Fruit fly (Drosophila melanogaster) ovary, adult (tissue): ENCODE results near the gene Pif1B.

ENCODE experiments used
- CG17801 ChIP-seq: fragments of 200-800 bp; optimal IDR thresholded peaks from 2 replicates; lab custom pipeline; 2019; ENCODE audit warnings: missing biosample characterization, mild to moderate bottlenecking, missing genetic modification characterization, moderate library complexity; ENCODE audit not compliant: partially characterized antibody

Gene Pif1B

DNA sequence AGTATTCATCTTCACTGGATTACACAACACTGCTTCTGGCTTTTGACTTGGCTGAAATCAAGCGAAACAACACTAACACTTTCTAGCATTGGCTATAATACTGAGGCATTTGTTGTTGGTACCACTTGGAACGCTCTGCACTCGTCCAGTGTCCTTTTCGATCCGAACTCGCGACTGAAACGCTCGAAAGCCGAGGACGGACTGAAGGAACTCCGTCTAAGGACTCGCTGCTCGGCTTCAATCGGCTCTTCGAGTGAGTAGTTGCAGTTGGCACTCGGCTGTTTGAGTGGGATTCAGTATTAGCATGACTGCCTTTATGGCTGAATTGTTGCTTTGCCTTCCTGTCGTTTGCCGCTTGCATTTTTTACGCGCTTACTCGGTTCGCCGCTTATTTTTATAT lies 33.0 kb downstream of the Pif1B start, which contains the start of the genes CG34135 and CG11768:
Gene CG34135, minus strand, starts transcription at position 194 of the 400 bp plus-strand sequence.
Gene CG11768, minus strand, starts transcription at position 203 of the 400 bp plus-strand sequence.
- no peak for TF ChIP-seq CG17801 (GFP tag; lab: Kevin White, UChicago)

DNA sequence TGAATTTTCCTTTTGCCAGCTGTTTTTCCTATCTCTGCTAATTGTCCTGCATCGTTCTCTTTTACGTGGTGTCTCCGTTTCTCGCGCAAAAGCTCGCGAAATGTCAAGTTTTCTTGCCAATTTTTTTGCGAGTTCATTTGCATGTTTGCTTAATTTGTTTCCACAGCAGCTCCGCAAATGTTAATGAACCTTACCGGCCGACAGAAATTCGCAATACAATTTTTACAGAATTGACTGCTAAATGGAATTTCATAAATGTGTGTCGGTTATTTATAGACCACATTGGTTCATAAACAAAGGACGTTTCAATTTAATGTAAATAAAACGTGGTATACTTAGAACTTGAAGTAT lies 52.2 kb downstream of the Pif1B start:
- TF ChIP-seq CG17801 (GFP tag; lab: Kevin White, UChicago) = no peak

DNA sequence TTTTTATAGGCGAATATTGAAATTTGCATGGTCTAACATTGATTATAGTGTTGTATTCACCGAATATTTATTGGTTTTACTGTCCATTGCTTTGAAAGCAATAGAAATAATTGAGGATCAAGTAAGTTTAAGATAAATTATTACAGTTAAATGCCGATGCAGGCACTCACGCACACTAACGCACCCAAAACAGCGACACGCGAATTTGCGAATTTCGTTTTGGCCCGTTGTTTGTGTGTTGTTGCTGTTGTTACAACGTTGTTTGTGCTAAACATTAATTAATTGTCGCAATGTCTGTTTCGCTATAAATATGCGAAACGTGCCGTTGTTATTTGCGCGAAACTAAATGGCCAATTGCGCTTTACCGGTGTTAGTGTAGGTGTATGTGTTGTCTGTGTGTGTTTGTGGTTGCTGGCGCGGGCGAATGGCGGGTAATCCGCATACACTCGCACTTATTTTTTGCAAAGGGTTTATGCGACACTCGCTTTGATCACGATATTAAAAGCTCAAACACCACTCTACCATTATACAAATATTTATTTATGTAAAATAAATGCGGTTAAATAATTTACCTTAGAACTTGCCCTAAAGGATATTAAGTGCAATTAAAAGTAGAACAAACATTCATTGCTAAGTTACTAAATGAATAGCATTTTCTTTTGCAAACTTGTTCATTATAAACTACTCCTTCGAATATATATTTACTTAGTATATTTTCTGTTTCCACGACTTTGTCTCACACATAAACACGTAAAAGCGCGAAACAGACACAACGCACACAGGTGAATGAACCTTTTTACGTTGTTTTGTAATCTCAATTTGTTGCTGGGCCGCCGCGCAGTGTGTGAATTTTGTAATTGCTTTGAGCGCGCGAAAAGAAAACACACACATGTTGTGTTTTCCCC lies 52.9 kb downstream of the Pif1B start:
- TF ChIP-seq CG17801 (GFP tag; lab: Kevin White, UChicago) = peak; percentile 91

DNA sequence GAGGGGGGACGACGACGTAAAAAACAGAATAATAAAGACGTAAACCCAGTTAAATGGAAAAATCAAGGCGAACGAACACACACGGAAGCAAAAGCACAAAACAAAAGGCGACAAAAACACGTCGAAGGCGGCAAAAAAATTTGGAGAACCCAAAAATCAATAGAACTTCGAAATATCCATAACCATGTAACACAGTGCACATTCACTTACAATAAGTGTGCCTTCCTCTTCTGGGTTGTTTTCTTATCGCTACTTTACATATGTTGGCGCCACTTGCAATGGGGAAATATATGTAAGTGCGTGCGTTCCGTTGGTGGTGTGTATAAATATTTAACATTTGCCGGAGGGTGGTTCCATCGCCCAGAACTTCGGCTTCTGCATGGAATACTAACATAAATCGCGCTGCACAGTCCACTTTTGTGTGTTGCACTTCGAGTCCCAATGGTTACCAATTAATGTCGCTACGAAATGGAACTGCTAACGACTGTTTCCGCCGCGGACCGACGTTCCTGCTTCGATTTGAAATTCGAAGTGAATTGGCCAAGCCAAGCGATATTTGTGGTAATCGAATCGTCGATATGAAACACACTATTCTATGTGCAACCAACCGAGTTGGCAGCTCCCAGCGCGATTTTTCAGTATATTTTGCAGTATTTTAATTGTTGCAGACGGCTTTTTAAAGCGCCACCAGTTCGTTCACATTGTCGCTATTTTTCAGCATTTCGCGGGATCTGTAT lies 53.7 kb downstream of the Pif1B start, which contains the start of the genes CG9801 and Nasp:
Gene CG9801, minus strand, starts transcription at position 542 of the 737 bp plus-strand sequence.
Gene Nasp, plus strand, starts transcription at position 665 of the 737 bp plus-strand sequence.
- no peak for TF ChIP-seq CG17801 (GFP tag; lab: Kevin White, UChicago)

DNA sequence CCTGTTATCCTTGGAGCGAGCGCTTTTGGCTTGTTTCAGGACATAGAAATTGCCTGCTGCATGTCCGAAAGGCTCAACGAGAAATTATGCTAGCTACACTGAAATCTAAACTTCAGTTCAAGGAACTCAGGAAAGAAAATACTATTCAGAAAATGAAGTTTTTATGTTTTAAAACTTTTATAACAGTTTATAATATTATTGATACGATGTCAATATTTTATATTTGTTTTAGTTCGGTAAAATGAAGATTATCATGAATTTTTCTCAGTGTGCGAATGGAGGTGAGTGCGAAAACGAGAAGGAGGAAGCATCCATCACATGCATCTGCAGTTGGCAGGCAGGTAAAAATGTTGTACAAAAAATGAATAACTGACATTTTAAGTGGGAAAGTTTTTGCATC lies 54.6 kb downstream of the Pif1B start:
- peak; percentile 78 for TF ChIP-seq CG17801 (GFP tag; lab: Kevin White, UChicago)

DNA sequence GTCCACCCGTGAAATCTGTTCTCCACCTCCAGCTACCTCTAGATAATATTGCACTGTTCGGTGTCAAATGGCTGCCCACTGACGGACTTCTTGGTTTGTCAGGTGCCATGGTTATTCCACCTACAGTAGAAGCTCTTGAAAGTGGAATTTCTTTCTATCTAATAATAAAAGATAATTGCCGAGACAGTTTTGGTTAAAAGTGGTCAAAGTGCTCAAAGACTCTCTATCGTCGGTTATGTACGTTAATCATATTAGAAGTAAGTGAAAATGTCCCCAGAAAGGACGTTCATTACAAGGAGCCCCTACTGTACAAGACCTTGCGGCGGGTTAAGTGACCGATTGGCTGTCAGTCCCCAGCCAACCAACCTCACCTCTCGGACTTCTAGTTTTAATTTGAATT lies 56.8 kb downstream of the Pif1B start:
- TF ChIP-seq CG17801 (GFP tag; lab: Kevin White, UChicago) = peak; percentile 38

DNA sequence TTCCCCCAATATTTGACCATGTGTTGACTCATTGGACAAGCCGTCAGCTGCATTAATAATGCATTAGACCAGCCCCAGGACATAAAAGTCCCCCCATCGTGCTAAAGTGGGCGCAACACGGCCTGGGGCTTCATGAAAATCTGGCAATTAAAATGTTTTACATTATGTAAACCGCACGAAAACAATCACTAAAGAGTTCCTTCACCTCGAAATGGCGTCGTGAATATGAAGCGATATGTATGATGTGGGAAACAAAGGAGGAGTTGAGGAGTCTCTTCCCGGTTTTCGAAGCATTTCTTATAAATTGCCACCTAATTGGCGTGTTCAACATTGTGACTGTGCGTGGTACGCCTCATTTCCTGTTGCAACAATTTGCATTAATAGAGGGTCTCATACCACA lies 58.3 kb downstream of the Pif1B start:
- no peak for TF ChIP-seq CG17801 (GFP tag; lab: Kevin White, UChicago)

DNA sequence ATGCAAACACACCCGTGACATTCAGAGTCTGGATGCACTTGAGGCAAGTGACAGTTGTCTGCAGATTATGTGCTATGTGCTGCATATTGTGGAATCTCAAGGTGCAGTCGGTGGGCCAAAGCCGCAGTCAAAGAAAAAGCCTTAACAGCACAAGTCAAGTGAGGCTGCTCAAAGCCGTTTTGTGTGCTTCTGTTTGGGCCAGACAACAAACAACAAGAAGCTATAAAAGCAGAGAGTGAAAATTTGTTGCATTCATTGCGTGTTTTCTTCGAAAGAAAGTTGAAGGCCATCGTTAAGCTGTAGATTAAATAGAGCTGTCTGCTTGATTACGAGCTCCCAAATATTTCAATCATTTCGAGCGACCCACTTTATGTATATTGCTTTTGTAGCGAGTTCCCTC lies 59.0 kb downstream of the Pif1B start:
- no peak for TF ChIP-seq CG17801 (GFP tag; lab: Kevin White, UChicago)

DNA sequence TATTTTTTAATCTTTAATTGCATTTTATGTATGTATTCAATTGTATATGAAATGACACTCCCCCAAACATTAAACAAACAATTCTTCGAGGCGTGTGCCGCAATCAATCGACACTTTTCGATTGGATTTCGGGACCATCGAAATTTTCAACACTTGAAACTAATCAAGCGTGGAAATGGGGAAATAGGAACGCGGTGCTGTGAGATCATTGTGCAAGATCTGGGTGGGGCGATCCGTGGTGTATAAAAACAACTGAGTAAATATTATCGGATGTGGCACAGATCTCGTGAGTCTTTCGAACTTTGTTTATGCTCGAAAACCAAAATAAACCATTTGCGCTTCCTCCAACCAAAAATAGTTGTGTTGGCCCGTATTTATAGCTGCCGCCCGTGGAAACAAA lies 59.7 kb downstream of the Pif1B start:
- TF ChIP-seq CG17801 (GFP tag; lab: Kevin White, UChicago) = no peak

DNA sequence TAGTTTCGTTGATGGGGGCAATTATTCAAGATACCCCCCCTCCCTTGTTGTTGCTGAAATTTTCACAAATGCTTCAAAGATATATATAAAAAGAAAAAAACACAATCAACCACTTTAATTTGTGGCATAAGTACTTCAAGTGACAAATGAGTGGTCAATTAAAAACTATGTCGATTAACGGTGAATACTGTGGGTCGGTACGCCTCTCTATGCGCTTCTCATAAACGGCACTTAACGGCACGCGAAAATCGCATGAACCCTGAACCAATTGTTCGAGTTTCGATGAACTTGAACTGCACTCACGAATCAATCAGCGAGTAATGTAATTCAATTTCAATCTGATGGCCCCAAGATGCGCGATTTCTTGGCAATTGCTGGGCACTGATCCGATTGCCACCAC lies 60.9 kb downstream of the Pif1B start:
- no peak for TF ChIP-seq CG17801 (GFP tag; lab: Kevin White, UChicago)

DNA sequence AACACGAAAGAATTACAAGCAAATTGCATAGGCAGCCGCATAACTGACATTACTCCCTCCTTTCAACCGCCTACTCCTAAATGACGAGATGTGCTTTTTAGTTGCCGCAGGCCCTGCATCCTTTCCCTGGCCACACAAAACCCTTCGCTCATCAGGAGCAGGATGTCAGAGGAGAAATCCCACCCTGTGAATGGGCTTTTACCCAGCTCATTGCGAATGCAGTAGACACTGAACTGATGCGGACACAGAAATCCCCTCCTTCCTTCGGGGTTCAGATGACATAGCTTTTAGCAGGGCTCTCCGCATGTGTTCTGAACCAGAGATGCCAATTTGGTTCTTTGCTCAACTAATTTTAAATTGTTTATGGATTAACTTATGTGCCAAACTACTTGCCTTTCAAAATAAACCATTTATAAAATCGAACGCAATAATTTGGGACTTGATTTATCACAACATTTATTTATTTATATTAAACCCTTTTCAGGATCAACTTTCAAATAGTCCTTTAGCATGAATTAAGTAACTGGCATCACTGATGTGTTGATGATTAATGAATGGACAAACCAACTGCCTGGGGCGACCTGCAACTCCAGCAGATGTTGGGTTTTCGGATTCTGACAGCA lies 61.7 kb downstream of the Pif1B start:
- no peak for TF ChIP-seq CG17801 (GFP tag; lab: Kevin White, UChicago)

DNA sequence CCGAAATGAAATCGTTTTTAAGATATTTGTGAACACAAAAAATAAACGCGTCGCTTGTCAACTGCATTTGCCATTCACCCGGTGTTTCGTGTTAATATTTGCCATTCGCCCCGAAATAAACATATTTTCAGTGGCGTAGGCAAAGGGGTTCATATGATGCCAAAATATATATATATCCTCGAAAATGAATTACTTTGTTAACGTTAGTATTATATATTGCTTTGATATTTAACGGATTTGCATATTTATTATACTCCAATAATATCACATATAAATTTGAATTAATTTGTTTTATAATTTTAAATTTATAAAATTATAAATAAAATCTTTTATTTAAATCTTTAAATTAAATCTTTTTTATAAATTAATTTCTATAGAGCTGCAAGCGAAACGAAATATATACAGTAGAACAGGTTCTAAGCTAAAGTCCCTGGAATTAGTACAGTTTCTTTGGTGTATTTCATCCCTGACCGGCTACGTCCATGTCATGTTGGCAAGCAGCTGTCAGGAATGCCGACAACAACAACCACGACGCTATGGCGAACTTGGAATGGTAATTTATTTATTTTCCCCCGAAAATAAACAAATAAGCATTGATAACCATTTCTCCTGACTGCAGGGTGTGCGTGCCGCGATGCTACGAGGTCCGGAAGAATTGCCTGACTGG lies 69.2 kb downstream of the Pif1B start, which contains the start of the genes M1BP and CG8202:
Gene M1BP, minus strand, starts transcription at position 102 of the 667 bp plus-strand sequence.
Gene CG8202, plus strand, starts transcription at position 495 of the 667 bp plus-strand sequence.
- peak; percentile 83 for TF ChIP-seq CG17801 (GFP tag; lab: Kevin White, UChicago)

DNA sequence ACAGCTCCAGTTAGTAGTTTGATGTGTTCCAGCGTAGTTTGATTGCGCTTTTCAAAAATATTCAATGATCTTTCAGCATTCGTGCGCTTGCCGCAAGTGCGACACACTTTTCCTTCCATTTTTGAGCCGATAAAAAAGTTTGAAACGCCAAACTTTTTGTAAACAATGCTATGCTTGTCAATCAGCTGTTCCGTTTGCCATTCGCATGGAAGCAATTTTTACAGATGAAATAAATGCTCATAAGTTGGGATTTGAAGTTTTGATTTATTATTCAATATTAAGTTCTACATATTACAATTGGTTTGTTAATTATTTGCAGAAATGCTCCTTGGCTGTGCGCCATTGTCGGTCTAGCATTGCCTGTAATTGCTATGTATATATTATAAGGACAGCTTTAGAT lies 71.4 kb downstream of the Pif1B start, which contains the start of gene ranshi:
Gene ranshi, minus strand, starts transcription at position 152 of the 400 bp plus-strand sequence.
- no peak for TF ChIP-seq CG17801 (GFP tag; lab: Kevin White, UChicago)

DNA sequence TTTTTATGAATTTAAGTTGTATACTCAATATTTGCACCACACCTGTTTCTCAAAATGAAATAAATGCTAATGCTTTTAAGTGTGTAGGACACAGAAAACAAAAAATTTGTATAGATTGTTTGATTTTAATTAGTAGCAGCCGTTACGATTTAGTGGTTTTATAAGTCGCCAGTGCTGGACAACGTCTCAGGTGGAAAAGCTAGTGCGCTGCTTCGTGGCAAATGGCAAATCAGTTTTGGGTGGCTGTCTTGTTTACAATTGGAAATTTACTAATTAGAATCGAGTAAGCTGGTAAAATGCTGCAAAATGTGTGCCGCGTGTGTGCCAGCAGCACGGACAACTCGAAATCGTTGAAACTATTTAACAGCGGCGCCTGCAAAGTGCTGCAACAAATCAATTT lies 74.3 kb downstream of the Pif1B start, which contains the start of gene CG8159:
Gene CG8159, plus strand, starts transcription at position 223 of the 400 bp plus-strand sequence.
- no peak for TF ChIP-seq CG17801 (GFP tag; lab: Kevin White, UChicago)
